Fruit fly (Drosophila melanogaster) whole organism, embryonic: Measurements from ENCODE around the gene CG3009.

Source experiments
- ATbp ChIP-seq: fragments of 200-800 bp; sonication (Bioruptor generic); optimal IDR thresholded peaks from 2 replicates; lab custom pipeline; 2017; ENCODE audit warnings: missing biosample characterization, mild to moderate bottlenecking, missing genetic modification characterization, missing genetic modification reagents
- CG10209 ChIP-seq: fragments of 200-800 bp; sonication (Bioruptor generic); optimal IDR thresholded peaks from 3 replicates; lab custom pipeline; 2017; ENCODE audit warnings: missing biosample characterization, mild to moderate bottlenecking, missing genetic modification characterization, missing genetic modification reagents
- CG11085 ChIP-seq: fragments of 200-800 bp; sonication (Bioruptor generic); IDR thresholded peaks from 2 replicates; pipeline ENCODE4 v1.3.6; 2022; ENCODE audit warnings: missing biosample characterization, missing genetic modification characterization
- CG12391 ChIP-seq: fragments of 200-800 bp; sonication (Bioruptor generic); optimal IDR thresholded peaks from 3 replicates; lab custom pipeline; 2018; ENCODE audit warnings: missing biosample characterization, mild to moderate bottlenecking, missing genetic modification characterization, moderate library complexity
- CG13894 ChIP-seq: fragments of 200-800 bp; sonication (Bioruptor generic); optimal IDR thresholded peaks from 3 replicates; lab custom pipeline; 2018; ENCODE audit warnings: missing biosample characterization, mild to moderate bottlenecking, missing genetic modification characterization, moderate library complexity
- CG17328 ChIP-seq: fragments of 200-800 bp; sonication (Bioruptor generic); IDR thresholded peaks from 2 replicates; pipeline ENCODE4 v1.3.6; 2022; ENCODE audit warnings: missing biosample characterization, missing genetic modification characterization
- CG17385 ChIP-seq: fragments of 200-800 bp; sonication (Bioruptor generic); optimal IDR thresholded peaks from 3 replicates; lab custom pipeline; 2018; ENCODE audit warnings: missing biosample characterization, mild to moderate bottlenecking, missing genetic modification characterization
- CG1792 ChIP-seq: fragments of 200-800 bp; sonication (Bioruptor generic); optimal IDR thresholded peaks from 2 replicates; lab custom pipeline; 2016; ENCODE audit warnings: missing biosample characterization, missing genetic modification characterization
- CG2678 ChIP-seq: fragments of 200-800 bp; sonication (Bioruptor generic); optimal IDR thresholded peaks from 3 replicates; lab custom pipeline; 2019; ENCODE audit warnings: missing biosample characterization, mild to moderate bottlenecking, missing genetic modification characterization, moderate library complexity
- CG30431 ChIP-seq: fragments of 200-800 bp; sonication (Bioruptor generic); optimal IDR thresholded peaks from 2 replicates; lab custom pipeline; 2017; ENCODE audit warnings: missing biosample characterization, missing genetic modification characterization
- CG33557 ChIP-seq: fragments of 200-800 bp; sonication (Bioruptor generic); optimal IDR thresholded peaks from 2 replicates; lab custom pipeline; 2019; ENCODE audit warnings: missing biosample characterization, mild to moderate bottlenecking, missing genetic modification characterization, moderate library complexity
- CG4707 ChIP-seq: fragments of 200-800 bp; sonication (Bioruptor generic); optimal IDR thresholded peaks from 2 replicates; lab custom pipeline; 2018; ENCODE audit warnings: missing biosample characterization, mild to moderate bottlenecking, missing genetic modification characterization, moderate library complexity
- CG5180 ChIP-seq: fragments of 200-800 bp; sonication (Bioruptor generic); optimal IDR thresholded peaks from 3 replicates; lab custom pipeline; 2017; ENCODE audit warnings: missing biosample characterization, missing genetic modification characterization, mild to moderate bottlenecking, moderate library complexity, missing genetic modification reagents
- CG6854 ChIP-seq: fragments of 200-800 bp; sonication (Bioruptor generic); optimal IDR thresholded peaks from 3 replicates; lab custom pipeline; 2017; ENCODE audit warnings: missing biosample characterization, mild to moderate bottlenecking, missing genetic modification characterization
- CG8290 ChIP-seq, 3 experiments: fragments of 200-800 bp; sonication (Bioruptor generic); optimal IDR thresholded peaks; 2 replicates each; lab custom pipeline; 2016 to 2019; ENCODE audit warnings: missing biosample characterization in 3 of 3, missing genetic modification characterization in 3 of 3, mild to moderate bottlenecking in 2 of 3, moderate library complexity in 1 of 3
- CG8388 ChIP-seq: fragments of 200-800 bp; sonication (Bioruptor generic); optimal IDR thresholded peaks from 2 replicates; lab custom pipeline; 2019; ENCODE audit warnings: missing biosample characterization, mild to moderate bottlenecking, missing genetic modification characterization, moderate library complexity
- CHES-1-like ChIP-seq: fragments of 200-800 bp; sonication (Bioruptor generic); optimal IDR thresholded peaks from 2 replicates; lab custom pipeline; 2016; ENCODE audit warnings: missing biosample characterization, missing genetic modification characterization
- D19A ChIP-seq: fragments of 200-800 bp; optimal IDR thresholded peaks from 3 replicates; lab custom pipeline; 2019; ENCODE audit warnings: missing biosample characterization, mild to moderate bottlenecking, missing genetic modification characterization, moderate library complexity
- D19B ChIP-seq: fragments of 200-800 bp; sonication (Bioruptor generic); optimal IDR thresholded peaks from 2 replicates; lab custom pipeline; 2017; ENCODE audit warnings: missing biosample characterization, mild to moderate bottlenecking, missing genetic modification characterization
- Deaf1 ChIP-seq: fragments of 200-800 bp; optimal IDR thresholded peaks from 3 replicates; lab custom pipeline; 2019; ENCODE audit warnings: missing biosample characterization, mild to moderate bottlenecking, missing genetic modification characterization, moderate library complexity
- Dll ChIP-seq: fragments of 200-800 bp; sonication (Bioruptor generic); IDR thresholded peaks from 4 replicates; pipeline ENCODE4 v1.3.6; 2022; ENCODE audit warnings: missing biosample characterization, missing genetic modification characterization; ENCODE audit not compliant: partially characterized antibody
- Hr3 ChIP-seq: fragments of 200-800 bp; sonication (Bioruptor generic); optimal IDR thresholded peaks from 3 replicates; lab custom pipeline; 2016; ENCODE audit warnings: missing biosample characterization, missing genetic modification characterization
- Mad ChIP-seq: fragments of 200-800 bp; sonication (Bioruptor generic); optimal IDR thresholded peaks from 2 replicates; lab custom pipeline; 2016; ENCODE audit warnings: missing biosample characterization, missing genetic modification characterization
- Optix ChIP-seq: fragments of 200-800 bp; sonication (Bioruptor generic); IDR thresholded peaks from 3 replicates; pipeline ENCODE4 v1.3.6; 2022; ENCODE audit warnings: missing biosample characterization, missing genetic modification characterization
- Rfx ChIP-seq: fragments of 200-800 bp; sonication (Bioruptor generic); IDR thresholded peaks from 2 replicates; pipeline ENCODE4 v1.3.6; 2022; ENCODE audit warnings: missing biosample characterization, missing genetic modification characterization
- Sox102F ChIP-seq: fragments of 200-800 bp; sonication (Bioruptor generic); optimal IDR thresholded peaks from 2 replicates; lab custom pipeline; 2018; ENCODE audit warnings: missing biosample characterization, mild to moderate bottlenecking, missing genetic modification characterization, moderate library complexity
- Ssrp ChIP-seq: fragments of 200-800 bp; sonication (Bioruptor generic); optimal IDR thresholded peaks from 2 replicates; lab custom pipeline; 2018; ENCODE audit warnings: missing biosample characterization, mild to moderate bottlenecking, missing genetic modification characterization, moderate library complexity
- Xrp1 ChIP-seq: fragments of 200-800 bp; sonication (Bioruptor generic); IDR thresholded peaks from 2 replicates; pipeline ENCODE4 v1.3.6; 2022; ENCODE audit warnings: missing biosample characterization, missing genetic modification characterization
- bsh ChIP-seq, 2 experiments: fragments of 200-800 bp; sonication (Bioruptor generic); optimal IDR thresholded peaks; 2 replicates each; lab custom pipeline; 2017 to 2018; ENCODE audit warnings: mild to moderate bottlenecking in 2 of 2, missing biosample characterization in 2 of 2, missing genetic modification characterization in 2 of 2, moderate library complexity in 1 of 2
- caup ChIP-seq: fragments of 200-800 bp; sonication (Bioruptor generic); optimal IDR thresholded peaks from 3 replicates; lab custom pipeline; 2017; ENCODE audit warnings: missing biosample characterization, mild to moderate bottlenecking, missing genetic modification characterization, moderate library complexity; ENCODE audit not compliant: severe bottlenecking
- chif ChIP-seq, 2 experiments: fragments of 200-800 bp; sonication (Bioruptor generic); optimal IDR thresholded peaks; 3 replicates each; lab custom pipeline; 2016; ENCODE audit warnings: missing biosample characterization in 2 of 2, missing genetic modification characterization in 2 of 2
- ci ChIP-seq: fragments of 200-800 bp; sonication (Bioruptor generic); IDR thresholded peaks from 3 replicates; pipeline ENCODE4 v1.3.6; 2022; ENCODE audit warnings: missing biosample characterization, missing genetic modification characterization
- dmrt11E ChIP-seq: fragments of 200-800 bp; sonication (Bioruptor generic); optimal IDR thresholded peaks from 3 replicates; lab custom pipeline; 2018; ENCODE audit warnings: missing biosample characterization, mild to moderate bottlenecking, missing genetic modification characterization, moderate library complexity
- dysf ChIP-seq: fragments of 200-800 bp; sonication (Bioruptor generic); IDR thresholded peaks from 3 replicates; pipeline ENCODE4 v1.3.6; 2022; ENCODE audit warnings: missing biosample characterization, missing genetic modification characterization
- emc ChIP-seq: fragments of 200-800 bp; sonication (Bioruptor generic); optimal IDR thresholded peaks from 2 replicates; lab custom pipeline; 2016; ENCODE audit warnings: missing biosample characterization, missing genetic modification characterization
- gcm ChIP-seq: fragments of 200-800 bp; sonication (Bioruptor generic); optimal IDR thresholded peaks from 2 replicates; lab custom pipeline; 2019; ENCODE audit warnings: missing biosample characterization, mild to moderate bottlenecking, missing genetic modification characterization, moderate library complexity
- grau ChIP-seq: fragments of 200-800 bp; optimal IDR thresholded peaks from 3 replicates; lab custom pipeline; 2019; ENCODE audit warnings: missing biosample characterization, mild to moderate bottlenecking, missing genetic modification characterization, moderate library complexity
- hbn ChIP-seq: fragments of 200-800 bp; sonication (Bioruptor generic); IDR thresholded peaks from 2 replicates; pipeline ENCODE4 v1.3.6; 2022; ENCODE audit warnings: missing biosample characterization, missing genetic modification characterization; ENCODE audit not compliant: partially characterized antibody
- insv ChIP-seq, 2 experiments: fragments of 200-800 bp; sonication (Bioruptor generic); optimal IDR thresholded peaks; 3 replicates each; lab custom pipeline; 2016 to 2018; ENCODE audit warnings: missing biosample characterization in 2 of 2, missing genetic modification characterization in 2 of 2
- lab ChIP-seq: fragments of 200-800 bp; sonication (Bioruptor generic); optimal IDR thresholded peaks from 3 replicates; lab custom pipeline; 2017; ENCODE audit warnings: missing biosample characterization, missing genetic modification characterization, mild to moderate bottlenecking, moderate library complexity, missing genetic modification reagents
- lbe ChIP-seq: fragments of 200-800 bp; sonication (Bioruptor generic); optimal IDR thresholded peaks from 2 replicates; lab custom pipeline; 2016; ENCODE audit warnings: missing biosample characterization, mild to moderate bottlenecking, missing genetic modification characterization
- lilli ChIP-seq: fragments of 200-800 bp; sonication (Bioruptor generic); optimal IDR thresholded peaks from 3 replicates; lab custom pipeline; 2016; ENCODE audit warnings: missing biosample characterization, missing genetic modification characterization
- mam ChIP-seq: fragments of 200-800 bp; sonication (Bioruptor generic); optimal IDR thresholded peaks from 3 replicates; lab custom pipeline; 2016; ENCODE audit warnings: missing biosample characterization, missing genetic modification characterization
- psq ChIP-seq: fragments of 200-800 bp; sonication (Bioruptor generic); optimal IDR thresholded peaks from 2 replicates; lab custom pipeline; 2017; ENCODE audit warnings: missing biosample characterization, missing genetic modification characterization
- pum ChIP-seq: fragments of 200-800 bp; sonication (Bioruptor generic); optimal IDR thresholded peaks from 2 replicates; lab custom pipeline; 2016; ENCODE audit warnings: missing biosample characterization, missing genetic modification characterization
- row ChIP-seq: fragments of 200-800 bp; sonication (Bioruptor generic); IDR thresholded peaks from 3 replicates; pipeline ENCODE4 v1.3.6; 2022; ENCODE audit warnings: missing biosample characterization, missing genetic modification characterization
- sens ChIP-seq: fragments of 200-800 bp; sonication (Bioruptor generic); peaks from one replicate; lab custom pipeline; 2016; ENCODE audit warnings: missing biosample characterization, missing genetic modification characterization
- trem ChIP-seq: fragments of 200-800 bp; optimal IDR thresholded peaks from 3 replicates; lab custom pipeline; 2019; ENCODE audit warnings: missing biosample characterization, mild to moderate bottlenecking, missing genetic modification characterization, moderate library complexity
- wor ChIP-seq: fragments of 200-800 bp; sonication (Bioruptor generic); IDR thresholded peaks from 2 replicates; pipeline ENCODE4 v1.3.6; 2022; ENCODE audit warnings: missing biosample characterization, missing genetic modification characterization
- zen ChIP-seq: fragments of 200-800 bp; sonication (Bioruptor generic); optimal IDR thresholded peaks from 3 replicates; lab custom pipeline; 2018; ENCODE audit warnings: missing biosample characterization, mild to moderate bottlenecking, missing genetic modification characterization, moderate library complexity

The CG3009 gene

dm6 chrX:4692963-4693362 lies 26.5 kb upstream of the CG3009 start (continued):
- peak; percentile 10 for TF ChIP-seq mam
- TF ChIP-seq dysf: peak; percentile 38; the same call in 1 of the 3 replicates
- peak; percentile 12 for TF ChIP-seq grau (tag; lab: Kevin White, UChicago)
- no peak for TF ChIP-seq Rfx (GFP tag; lab: Robert Waterston, UW)
- TF ChIP-seq emc (GFP tag; lab: Kevin White, UChicago): no peak
- TF ChIP-seq Sox102F (GFP tag; lab: Kevin White, UChicago): peak; percentile 5
- peak in 1 of 2 experiments; percentile 10 for TF ChIP-seq bsh (GFP tag; optimal IDR thresholded peaks at IDR 0.05; lab: Kevin White, UChicago)
- TF ChIP-seq Optix: no peak
- TF ChIP-seq Mad (GFP tag; lab: Kevin White, UChicago): no peak
- TF ChIP-seq dmrt11E (tag; lab: Kevin White, UChicago): no peak
- TF ChIP-seq CG4707: no peak
- TF ChIP-seq CG8388 (GFP tag; lab: Kevin White, UChicago): no peak
- no peak for TF ChIP-seq CHES-1-like (GFP tag; lab: Kevin White, UChicago)
- TF ChIP-seq wor (GFP tag; lab: Robert Waterston, UW): no peak
- TF ChIP-seq CG1792 (GFP tag; lab: Kevin White, UChicago): no peak
- TF ChIP-seq CG17328: no peak
- TF ChIP-seq CG6854 (GFP tag; lab: Kevin White, UChicago): no peak
- TF ChIP-seq psq (GFP tag; lab: Kevin White, UChicago): no peak
- TF ChIP-seq CG5180 (GFP tag; lab: Kevin White, UChicago): no peak
- peak; percentile 38 for TF ChIP-seq row (GFP tag; lab: Robert Waterston, UW)
- TF ChIP-seq CG2678 (tag; lab: Kevin White, UChicago): peak; percentile 6
- no peak for TF ChIP-seq chif (GFP tag; optimal IDR thresholded peaks at IDR 0.05; lab: Kevin White, UChicago)
- peak; percentile 32 for TF ChIP-seq lab (GFP tag; lab: Kevin White, UChicago)
- TF ChIP-seq CG13894: no peak
- no peak for TF ChIP-seq CG17385 (GFP tag; lab: Kevin White, UChicago)
- TF ChIP-seq pum (GFP tag; lab: Kevin White, UChicago): no peak
- no peak for TF ChIP-seq ci (GFP tag; lab: Robert Waterston, UW)
- no peak for TF ChIP-seq CG8290 (GFP tag; optimal IDR thresholded peaks at IDR 0.05; lab: Kevin White, UChicago)
- peak in 1 of 2 experiments; percentile 33 for TF ChIP-seq CG8290 (tag; optimal IDR thresholded peaks at IDR 0.05; lab: Kevin White, UChicago)
- TF ChIP-seq lilli (GFP tag; lab: Kevin White, UChicago): peak; percentile 4
- TF ChIP-seq sens (GFP tag; lab: Kevin White, UChicago): peak; percentile 81
- no peak for TF ChIP-seq gcm (GFP tag; lab: Kevin White, UChicago)
- no peak for TF ChIP-seq CG10209 (GFP tag; lab: Kevin White, UChicago)
- no peak for TF ChIP-seq Deaf1 (tag; lab: Kevin White, UChicago)

DNA sequence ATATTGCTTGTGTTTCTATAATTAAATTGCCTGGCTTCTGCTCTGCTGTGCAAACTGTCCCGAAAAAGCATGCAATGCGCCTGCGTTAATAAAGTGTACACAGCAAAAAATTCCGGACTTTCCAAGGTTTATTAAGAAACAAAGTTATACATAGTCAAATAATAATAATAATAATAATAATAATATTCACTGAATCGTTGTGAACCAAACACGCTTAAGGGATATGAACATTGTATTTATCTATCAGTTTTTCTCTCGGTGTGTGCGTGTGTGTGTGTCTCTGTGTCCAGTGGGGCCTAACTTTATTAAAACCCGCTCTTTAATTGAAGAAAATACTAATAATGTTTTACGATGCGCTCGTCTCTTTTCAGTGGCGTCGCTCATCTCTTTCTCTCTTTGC lies 24.7 kb upstream of the CG3009 start:
- TF ChIP-seq ATbp (peak; percentile 30), D19B (peak; percentile 0), Ssrp (peak; percentile 40), CG17385 (GFP tag; lab: Kevin White, UChicago) (no peak), zen (no peak), Xrp1 (GFP tag; lab: Robert Waterston, UW) (peak; percentile 43; the same call in 1 of the 2 replicates), hbn (GFP tag; lab: Robert Waterston, UW) (no peak), CG30431 (peak; percentile 7), insv (GFP tag; optimal IDR thresholded peaks at IDR 0.05; lab: Kevin White, UChicago) (no peak), D19A (tag; lab: Kevin White, UChicago) (peak; percentile 21), CG12391 (tag; lab: Kevin White, UChicago) (peak; percentile 52), Hr3 (GFP tag; lab: Kevin White, UChicago) (peak; percentile 6), CG11085 (GFP tag; lab: Robert Waterston, UW) (0 out of 2 replicates have a peak, but pooled peaks have one; percentile 26), caup (GFP tag; lab: Kevin White, UChicago) (peak; percentile 4), Dll (GFP tag; lab: Robert Waterston, UW) (no peak), lbe (GFP tag; lab: Kevin White, UChicago) (no peak), trem (tag; lab: Kevin White, UChicago) (peak; percentile 1), CG33557 (no peak)
